Worm (Caenorhabditis elegans): ENCODE results near the gene F53A2.3.

F53A2.3 gene

DNA sequence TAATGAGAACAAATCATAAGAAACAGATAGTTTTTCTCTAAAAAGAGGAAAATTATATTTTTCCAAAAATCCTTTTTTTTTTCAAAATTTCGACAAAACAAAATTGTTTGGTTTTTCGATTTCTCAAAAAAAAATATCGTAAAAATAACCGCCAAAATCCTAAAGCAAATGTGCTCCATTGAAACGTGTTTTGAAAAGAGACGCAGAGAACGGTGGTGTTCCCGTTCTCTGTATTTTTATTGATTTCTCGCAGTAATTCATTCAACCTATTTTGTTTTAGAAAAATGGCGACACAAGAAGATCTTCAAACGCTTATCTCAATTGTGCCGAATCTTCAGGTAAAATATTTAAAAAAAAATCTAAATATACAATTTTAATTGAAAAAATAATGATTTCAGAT is 25.8 kb downstream of the F53A2.3 start, which contains the start of gene Y43F4B.10:
Gene Y43F4B.10 (plus strand): TSS at position 281 of the 400 bp plus-strand sequence.
- TF ChIP-seq lsy-2 (tag; optimal IDR thresholded peaks at IDR 0.05) (peak; percentile 25), zip-8 (tag; optimal IDR thresholded peaks at IDR 0.05) (no peak), mab-5 (tag; optimal IDR thresholded peaks at IDR 0.05) (no peak), ces-1 (GFP tag; optimal IDR thresholded peaks at IDR 0.05) (peak; percentile 65), lin-13 (tag; optimal IDR thresholded peaks at IDR 0.05) (no peak), nhr-237 (tag; optimal IDR thresholded peaks at IDR 0.05) (peak; percentile 24), mep-1 (tag; optimal IDR thresholded peaks at IDR 0.05) (peak; percentile 28), nhr-28 (tag; optimal IDR thresholded peaks at IDR 0.05) (no peak), unc-62 (GFP tag; optimal IDR thresholded peaks at IDR 0.05) (no peak), ceh-39 (tag; optimal IDR thresholded peaks at IDR 0.05) (peak; percentile 79), flh-1 (GFP tag; optimal IDR thresholded peaks at IDR 0.05) (no peak)

DNA sequence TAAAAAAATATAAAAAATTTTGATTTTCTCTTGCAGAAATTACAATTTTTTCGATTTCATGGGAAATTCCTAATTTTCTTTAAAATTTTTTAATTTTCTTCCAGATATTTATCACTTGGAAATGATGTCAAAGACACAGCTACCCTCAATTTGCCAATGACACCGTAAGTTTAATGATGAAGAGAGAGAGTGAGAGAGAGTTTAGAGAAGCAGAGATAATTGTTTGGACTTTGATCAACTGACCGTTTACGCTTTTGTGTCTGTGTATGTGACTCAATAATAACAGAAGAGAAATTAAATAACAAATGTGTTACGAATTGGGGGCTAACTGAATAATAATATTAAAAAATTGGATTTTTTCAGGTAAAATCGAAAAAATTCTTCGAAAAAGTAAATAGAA is 29.0 kb downstream of the F53A2.3 start:
- peak; percentile 14 for TF ChIP-seq nhr-237 (tag; optimal IDR thresholded peaks at IDR 0.05)
- no peak for TF ChIP-seq sem-2 (GFP tag; optimal IDR thresholded peaks at IDR 0.05)
- TF ChIP-seq pha-4 (tag; optimal IDR thresholded peaks at IDR 0.05): no peak

DNA sequence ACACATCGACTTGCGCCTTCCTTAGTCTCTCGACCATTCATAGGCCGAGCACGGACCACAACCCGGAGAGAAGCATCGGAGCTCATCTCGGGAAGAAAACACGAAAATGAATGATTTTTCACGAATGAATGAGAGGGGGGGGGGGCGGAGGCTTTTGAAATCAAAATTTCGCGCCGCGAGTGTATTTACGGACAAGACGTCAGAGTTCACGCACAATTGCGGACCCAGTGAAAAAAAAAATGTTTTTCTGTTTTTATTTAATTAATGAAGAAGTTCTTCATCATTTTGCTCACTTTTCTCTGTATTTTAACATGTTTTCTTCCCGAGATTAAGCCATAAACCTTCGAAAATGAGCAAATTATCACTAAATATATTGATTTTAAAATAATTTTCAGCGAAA is 32.5 kb downstream of the F53A2.3 start, which contains the start of the genes klp-19 and slc-36.1:
Gene klp-19 (minus strand): TSS at position 153 of the 400 bp plus-strand sequence.
Gene slc-36.1 (plus strand): TSS at position 396 of the 400 bp plus-strand sequence.
- peak; percentile 38 for TF ChIP-seq sptf-1 (tag; optimal IDR thresholded peaks at IDR 0.05)
- TF ChIP-seq elt-1 (tag; optimal IDR thresholded peaks at IDR 0.05; ENCODE audit: borderline replicate concordance, insufficient read depth): no peak
- TF ChIP-seq flh-1 (GFP tag; optimal IDR thresholded peaks at IDR 0.05): no peak
- TF ChIP-seq nhr-2 (tag; optimal IDR thresholded peaks at IDR 0.05): no peak
- TF ChIP-seq lsy-2 (tag; optimal IDR thresholded peaks at IDR 0.05): no peak
- TF ChIP-seq pha-4 (tag; optimal IDR thresholded peaks at IDR 0.05): no peak
- TF ChIP-seq nhr-28 (tag; optimal IDR thresholded peaks at IDR 0.05): no peak
- peak; percentile 17 for TF ChIP-seq M03D4.4 (tag; optimal IDR thresholded peaks at IDR 0.05)
- TF ChIP-seq mep-1 (tag; optimal IDR thresholded peaks at IDR 0.05): no peak
- no peak for TF ChIP-seq unc-62 (GFP tag; optimal IDR thresholded peaks at IDR 0.05)
- no peak for TF ChIP-seq zip-8 (tag; optimal IDR thresholded peaks at IDR 0.05)
- TF ChIP-seq nhr-237 (tag; optimal IDR thresholded peaks at IDR 0.05): no peak
- no peak for TF ChIP-seq mls-2 (tag; optimal IDR thresholded peaks at IDR 0.05)
- no peak for TF ChIP-seq snpc-4 (tag; optimal IDR thresholded peaks at IDR 0.05)
- TF ChIP-seq ces-1 (GFP tag; optimal IDR thresholded peaks at IDR 0.05): peak; percentile 86
- no peak for TF ChIP-seq drap-1 (GFP tag; optimal IDR thresholded peaks at IDR 0.05)

DNA sequence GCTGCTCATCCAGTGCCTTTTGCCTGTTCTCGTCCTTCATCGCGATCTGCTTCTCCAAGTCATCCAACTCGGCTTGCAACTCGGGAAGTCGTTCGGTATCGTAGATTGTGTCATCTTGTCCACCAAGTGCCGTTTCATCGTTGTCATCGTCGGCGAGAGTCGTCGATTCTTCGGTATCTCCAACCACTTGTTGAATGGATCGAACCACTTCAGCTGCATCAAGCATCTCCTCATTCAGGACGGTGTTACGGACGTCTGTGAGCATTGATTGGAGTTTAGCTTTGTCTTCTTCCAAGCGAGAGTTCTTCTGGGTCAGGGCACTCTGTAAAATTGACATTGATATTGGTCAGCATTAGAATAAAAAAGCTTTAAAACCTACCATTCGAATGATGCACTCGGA is 34.0 kb downstream of the F53A2.3 start:
- no peak for TF ChIP-seq elt-3 (tag; optimal IDR thresholded peaks at IDR 0.05)
- no peak for TF ChIP-seq nhr-28 (tag; optimal IDR thresholded peaks at IDR 0.05)
- TF ChIP-seq blmp-1 (tag; optimal IDR thresholded peaks at IDR 0.05): no peak
- no peak for TF ChIP-seq unc-120 (tag; optimal IDR thresholded peaks at IDR 0.05; ENCODE audit: poor library complexity, severe bottlenecking)
- TF ChIP-seq ztf-11 (tag; optimal IDR thresholded peaks at IDR 0.05): no peak
- TF ChIP-seq tbx-8 (GFP tag; optimal IDR thresholded peaks at IDR 0.05): no peak
- TF ChIP-seq M03D4.4 (tag; optimal IDR thresholded peaks at IDR 0.05): no peak
- no peak for TF ChIP-seq ceh-43 (GFP tag; optimal IDR thresholded peaks at IDR 0.05)
- no peak for TF ChIP-seq nhr-2 (tag; optimal IDR thresholded peaks at IDR 0.05)
- TF ChIP-seq hlh-1 (tag; optimal IDR thresholded peaks at IDR 0.05): no peak

DNA sequence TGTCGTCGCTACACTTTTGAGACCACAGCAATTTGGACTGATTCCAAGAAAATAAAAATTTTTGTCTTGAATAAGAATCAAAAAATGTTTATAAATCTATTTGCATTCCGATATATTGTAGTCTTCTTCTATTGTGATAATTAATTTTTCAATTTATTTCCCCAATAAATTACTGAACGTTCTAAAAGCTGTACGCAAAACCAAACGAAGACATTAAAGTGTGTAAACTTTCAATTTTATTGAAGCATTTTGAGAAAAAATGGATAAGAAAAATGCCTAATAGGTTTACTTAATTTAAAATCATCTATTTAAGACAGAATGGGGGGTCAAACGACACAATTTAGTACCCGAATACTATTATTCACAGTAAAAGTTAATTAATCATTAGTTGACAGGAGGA is 37.0 kb downstream of the F53A2.3 start:
- TF ChIP-seq flh-1 (GFP tag; optimal IDR thresholded peaks at IDR 0.05): no peak
- TF ChIP-seq sem-2 (GFP tag; optimal IDR thresholded peaks at IDR 0.05): no peak
- no peak for TF ChIP-seq unc-120 (tag; optimal IDR thresholded peaks at IDR 0.05; ENCODE audit: poor library complexity, severe bottlenecking)
- TF ChIP-seq sptf-1 (tag; optimal IDR thresholded peaks at IDR 0.05): no peak
- TF ChIP-seq mep-1 (tag; optimal IDR thresholded peaks at IDR 0.05): no peak
- no peak for TF ChIP-seq nhr-237 (tag; optimal IDR thresholded peaks at IDR 0.05)
- TF ChIP-seq elt-1 (tag; optimal IDR thresholded peaks at IDR 0.05; ENCODE audit: borderline replicate concordance, insufficient read depth): no peak
- no peak for TF ChIP-seq ces-1 (GFP tag; optimal IDR thresholded peaks at IDR 0.05)
- no peak for TF ChIP-seq lin-13 (tag; optimal IDR thresholded peaks at IDR 0.05)
- TF ChIP-seq bed-3 (GFP tag; optimal IDR thresholded peaks at IDR 0.05): no peak
- no peak for TF ChIP-seq unc-62 (GFP tag; optimal IDR thresholded peaks at IDR 0.05)
- TF ChIP-seq M03D4.4 (tag; optimal IDR thresholded peaks at IDR 0.05): no peak
- no peak for TF ChIP-seq ztf-11 (tag; optimal IDR thresholded peaks at IDR 0.05)
- TF ChIP-seq lin-32 (GFP tag; optimal IDR thresholded peaks at IDR 0.05): no peak
- TF ChIP-seq nhr-76 (tag; optimal IDR thresholded peaks at IDR 0.05): no peak

Measured in whole organism, mixed stage, embryonic.